Worm (Caenorhabditis elegans): ENCODE data around the gene sdc-1.

sdc-1 gene

ce11 chrX:16228622-16229021 lies 46.9 kb upstream of the sdc-1 start, which contains the start of gene F23A7.5:
TSS of gene F23A7.5 (plus strand) at chrX:16228922.
- TF ChIP-seq F55B11.4 (tag; optimal IDR thresholded peaks at IDR 0.05; ENCODE audit: borderline replicate concordance, insufficient read depth) (no peak), madf-3 (GFP tag; IDR thresholded peaks at IDR 0.05) (no peak), tlf-1 (GFP tag; optimal IDR thresholded peaks at IDR 0.05) (no peak), let-607 (tag; optimal IDR thresholded peaks at IDR 0.05) (no peak), tbp1 (GFP tag; optimal IDR thresholded peaks at IDR 0.05) (no peak), cebp-2 (GFP tag; IDR thresholded peaks at IDR 0.05) (no peak), rec-8 (tag; optimal IDR thresholded peaks at IDR 0.05) (no peak), hrde-1 (tag; optimal IDR thresholded peaks at IDR 0.05; ENCODE audit: borderline replicate concordance) (no peak), zim-3 (tag; optimal IDR thresholded peaks at IDR 0.05) (no peak), Y53G8AR.9 (GFP tag; conservative IDR thresholded peaks at IDR 0.05) (no peak), hlh-12 (tag; optimal IDR thresholded peaks at IDR 0.05) (no peak), ceh-79 (tag; optimal IDR thresholded peaks at IDR 0.05) (no peak), hsf-1 (GFP tag; IDR thresholded peaks at IDR 0.05) (no peak)

DNA sequence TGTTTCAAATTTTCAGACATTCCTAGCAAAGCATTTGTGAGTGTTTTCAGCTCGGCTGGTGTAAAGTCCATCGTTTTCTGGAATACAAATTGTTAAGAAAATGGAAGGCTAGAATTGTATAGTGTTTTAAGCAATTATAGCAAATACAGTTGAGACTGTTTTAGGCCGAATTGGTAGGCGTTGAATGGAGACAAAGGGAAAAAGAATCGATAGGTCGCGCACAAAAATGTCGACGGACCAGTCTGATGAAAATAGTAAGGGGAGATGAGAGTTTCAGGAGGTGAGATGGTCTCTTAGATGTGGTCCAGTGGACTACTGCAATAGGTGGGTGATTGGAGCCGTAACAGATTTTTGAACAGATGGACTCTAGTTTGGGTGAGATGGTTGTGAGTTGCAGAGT lies 34.9 kb upstream of the sdc-1 start:
- TF ChIP-seq somi-1 (GFP tag; optimal IDR thresholded peaks at IDR 0.05), result no peak
- TF ChIP-seq tbp1 (GFP tag; optimal IDR thresholded peaks at IDR 0.05), result no peak
- no peak for TF ChIP-seq ccch-3 (GFP tag; optimal IDR thresholded peaks at IDR 0.05)
- no peak for TF ChIP-seq sdz-38 (tag; optimal IDR thresholded peaks at IDR 0.05)
- TF ChIP-seq efl-1 (GFP tag; optimal IDR thresholded peaks at IDR 0.05), result no peak
- TF ChIP-seq chd-7 (tag; optimal IDR thresholded peaks at IDR 0.05), result no peak
- no peak for TF ChIP-seq lsl-1 (GFP tag; optimal IDR thresholded peaks at IDR 0.05)
- no peak for TF ChIP-seq ceh-100 (GFP tag; IDR thresholded peaks at IDR 0.05)
- TF ChIP-seq F39B2.1 (GFP tag; IDR thresholded peaks at IDR 0.05), result no peak
- TF ChIP-seq unc-130 (GFP tag; optimal IDR thresholded peaks at IDR 0.05), result no peak
- no peak for TF ChIP-seq nhr-80 (tag; optimal IDR thresholded peaks at IDR 0.05)
- TF ChIP-seq sea-2 (GFP tag; IDR thresholded peaks at IDR 0.05), result no peak
- TF ChIP-seq nfya-2 (GFP tag; IDR thresholded peaks at IDR 0.05), result no peak
- no peak for TF ChIP-seq Y56A3A.18 (GFP tag; IDR thresholded peaks at IDR 0.05)
- no peak for TF ChIP-seq K12H6.12 (tag; optimal IDR thresholded peaks at IDR 0.05)
- TF ChIP-seq C17E4.6 (GFP tag; IDR thresholded peaks at IDR 0.05), result no peak

- TF ChIP-seq zfh-2 (GFP tag; conservative IDR thresholded peaks at IDR 0.05) (peak; percentile 81), bed-1 (GFP tag; IDR thresholded peaks at IDR 0.05) (no peak), ceh-91 (GFP tag; IDR thresholded peaks at IDR 0.05) (no peak), ceh-40 (GFP tag; IDR thresholded peaks at IDR 0.05) (no peak)
These were observed 32.4 kb upstream of the sdc-1 start for ce11 chrX:16243129-16243528.

DNA sequence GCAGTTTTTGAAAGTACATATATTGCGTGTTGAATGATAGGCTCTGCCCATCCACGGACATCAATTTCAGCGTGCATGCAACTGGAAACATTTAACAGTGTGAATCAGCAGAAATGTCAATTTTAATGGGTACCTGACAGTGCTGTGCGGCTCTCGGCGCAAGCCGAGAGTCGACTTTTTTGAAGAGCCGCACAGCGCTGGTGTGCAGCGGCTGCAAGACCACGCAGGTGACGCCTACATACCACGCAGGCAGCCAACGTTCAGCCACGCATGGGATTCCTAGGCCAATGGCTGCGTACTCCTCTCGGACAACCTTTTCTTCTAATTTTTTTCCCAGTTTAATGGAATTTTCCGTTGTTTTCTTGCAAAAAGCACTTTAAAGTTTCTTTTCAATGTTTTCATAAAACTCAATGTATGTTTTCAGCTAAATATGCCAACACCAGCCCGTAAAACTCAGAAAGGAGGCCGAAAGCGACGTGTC lies 30.8 kb upstream of the sdc-1 start, which contains the start of gene W10G6.1:
Gene W10G6.1, plus strand, starts transcription at position 431 of the 481 bp plus-strand sequence.
- TF ChIP-seq ztf-18 (tag; optimal IDR thresholded peaks at IDR 0.05) (no peak), zfh-2 (GFP tag; conservative IDR thresholded peaks at IDR 0.05) (peak; percentile 52; the same call in 1 of the 2 replicates)

- TF ChIP-seq C06A6.2 (GFP tag; conservative IDR thresholded peaks at IDR 0.05) (no peak), B0261.1 (tag; optimal IDR thresholded peaks at IDR 0.05) (no peak), zfh-2 (GFP tag; conservative IDR thresholded peaks at IDR 0.05) (peak; percentile 25; the same call in 1 of the 2 replicates)
These were observed 24.9 kb upstream of the sdc-1 start, which contains the start of gene W10G6.6 for ce11 chrX:16250679-16251078. TSS of gene W10G6.6 (minus strand) at chrX:16250779.
